Fruit fly (Drosophila melanogaster): ENCODE results near the gene Ocrl.

The Ocrl gene

dm6 chrX:1963591-1964216 is 40.9 kb downstream of the Ocrl start:
- no peak for TF ChIP-seq kay (GFP tag; ENCODE audit: borderline replicate concordance)
- peak; percentile 91 for TF ChIP-seq CG12768 (GFP tag; optimal IDR thresholded peaks at IDR 0.05)
- TF ChIP-seq Mnt (GFP tag; optimal IDR thresholded peaks at IDR 0.05) = peak; percentile 86
- peak; percentile 68 for TF ChIP-seq Clk (GFP tag; optimal IDR thresholded peaks at IDR 0.05)
- peak; percentile 94 for TF ChIP-seq bab1 (GFP tag; optimal IDR thresholded peaks at IDR 0.05)
- TF ChIP-seq CG5204 (GFP tag; optimal IDR thresholded peaks at IDR 0.05) = peak; percentile 77
- TF ChIP-seq pad (GFP tag; optimal IDR thresholded peaks at IDR 0.05) = peak; percentile 85
- peak; percentile 86 for TF ChIP-seq CG11617 (GFP tag; optimal IDR thresholded peaks at IDR 0.05)
- no peak for TF ChIP-seq cnc (optimal IDR thresholded peaks at IDR 0.05)
- peak; percentile 82 for TF ChIP-seq Crg-1 (GFP tag; optimal IDR thresholded peaks at IDR 0.05)
- TF ChIP-seq CG7045 (GFP tag; optimal IDR thresholded peaks at IDR 0.05) = peak; percentile 80
- TF ChIP-seq Hr96 (GFP tag; optimal IDR thresholded peaks at IDR 0.05) = peak; percentile 95
- peak; percentile 18 for TF ChIP-seq cic (GFP tag; optimal IDR thresholded peaks at IDR 0.05)
- peak; percentile 90 for TF ChIP-seq CG1620 (GFP tag; optimal IDR thresholded peaks at IDR 0.05)
- peak; percentile 93 for TF ChIP-seq CG7101 (tag; optimal IDR thresholded peaks at IDR 0.05)
- TF ChIP-seq ovo (GFP tag; optimal IDR thresholded peaks at IDR 0.05) = peak; percentile 55
- TF ChIP-seq CG14711 (tag; optimal IDR thresholded peaks at IDR 0.05) = peak; percentile 88
- TF ChIP-seq tj (GFP tag; optimal IDR thresholded peaks at IDR 0.05) = peak; percentile 91
- TF ChIP-seq toe (GFP tag; optimal IDR thresholded peaks at IDR 0.05) = peak; percentile 81
- peak; percentile 86 for TF ChIP-seq CG33017 (tag; optimal IDR thresholded peaks at IDR 0.05)

DNA sequence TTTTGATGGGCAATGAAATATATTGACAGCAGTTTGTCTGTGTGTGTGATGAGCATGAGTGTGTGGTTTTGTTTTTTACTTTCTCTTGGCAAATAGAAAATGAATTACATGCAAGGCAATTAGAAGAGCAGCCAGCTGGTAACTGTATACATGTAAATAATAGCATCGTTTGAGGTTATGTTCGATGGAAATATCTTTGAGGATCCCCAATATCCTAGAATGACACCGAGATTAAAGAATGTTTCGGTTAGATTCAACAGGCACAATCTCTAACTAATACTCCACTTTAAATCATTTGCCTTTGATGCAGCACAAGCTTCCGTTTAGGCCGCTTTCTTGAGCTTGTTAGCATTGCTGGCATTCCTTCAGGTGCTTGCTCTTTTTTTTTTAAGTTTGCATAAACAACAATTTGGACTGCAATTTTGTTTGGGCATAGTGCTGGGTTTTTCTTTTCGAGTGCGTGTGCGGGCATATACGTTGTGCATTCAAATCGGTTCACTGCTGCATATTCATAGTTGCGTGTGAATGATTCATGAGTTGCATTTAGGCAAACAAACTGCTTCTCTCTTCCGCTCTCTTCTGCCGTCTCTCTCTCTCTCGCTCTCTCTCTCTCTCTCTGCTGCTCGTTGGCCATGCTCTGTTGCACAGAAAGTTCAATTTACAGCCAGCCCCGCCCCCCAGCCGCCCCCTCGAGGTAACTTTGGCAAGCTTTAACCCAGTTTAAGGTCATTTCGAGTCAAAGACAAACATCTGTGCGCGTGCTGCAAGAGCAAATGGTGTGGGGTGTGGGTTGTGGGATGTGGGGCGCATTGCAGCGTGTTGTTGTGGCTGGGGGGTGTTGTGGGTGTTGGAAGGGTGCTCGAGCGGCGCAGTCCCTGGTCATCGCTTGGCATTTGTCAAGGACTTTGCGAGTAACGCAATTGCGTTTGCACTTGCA is 41.9 kb downstream of the Ocrl start:
- TF ChIP-seq Clk (GFP tag; optimal IDR thresholded peaks at IDR 0.05) = no peak
- TF ChIP-seq CG7101 (tag; optimal IDR thresholded peaks at IDR 0.05) = no peak
- TF ChIP-seq bab1 (GFP tag; optimal IDR thresholded peaks at IDR 0.05) = no peak
- no peak for TF ChIP-seq CG5204 (GFP tag; optimal IDR thresholded peaks at IDR 0.05)
- TF ChIP-seq Hr96 (GFP tag; optimal IDR thresholded peaks at IDR 0.05) = no peak
- TF ChIP-seq toe (GFP tag; optimal IDR thresholded peaks at IDR 0.05) = no peak
- TF ChIP-seq CG11617 (GFP tag; optimal IDR thresholded peaks at IDR 0.05) = no peak
- no peak for TF ChIP-seq tj (GFP tag; optimal IDR thresholded peaks at IDR 0.05)
- TF ChIP-seq kay (GFP tag; ENCODE audit: borderline replicate concordance) = no peak
- no peak for TF ChIP-seq pad (GFP tag; optimal IDR thresholded peaks at IDR 0.05)

DNA sequence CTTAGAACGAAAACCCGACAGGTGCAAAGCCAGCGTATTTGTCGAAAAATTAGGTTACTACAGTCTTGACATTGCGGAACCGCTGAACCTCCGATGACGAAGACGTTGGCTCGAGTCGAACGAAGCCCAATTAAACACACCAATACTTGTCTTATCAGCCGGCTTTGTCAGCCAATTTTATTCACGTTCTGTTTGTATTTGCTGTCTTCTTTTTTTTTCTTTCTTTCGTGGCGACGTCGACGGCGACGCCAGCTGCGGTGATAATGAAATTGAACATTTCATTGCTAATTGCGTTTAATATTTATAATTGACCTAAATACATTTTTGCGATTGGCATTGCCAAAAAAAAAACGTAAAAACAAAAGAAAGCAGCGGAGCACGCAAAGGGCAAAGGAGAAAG is 42.7 kb downstream of the Ocrl start:
- TF ChIP-seq pad (GFP tag; optimal IDR thresholded peaks at IDR 0.05) (no peak), tj (GFP tag; optimal IDR thresholded peaks at IDR 0.05) (peak; percentile 85), cic (GFP tag; optimal IDR thresholded peaks at IDR 0.05) (no peak), bab1 (GFP tag; optimal IDR thresholded peaks at IDR 0.05) (no peak), CG33017 (tag; optimal IDR thresholded peaks at IDR 0.05) (no peak), toe (GFP tag; optimal IDR thresholded peaks at IDR 0.05) (no peak), kay (GFP tag; ENCODE audit: borderline replicate concordance) (no peak), Crg-1 (GFP tag; optimal IDR thresholded peaks at IDR 0.05) (no peak)

- TF ChIP-seq tj (GFP tag; optimal IDR thresholded peaks at IDR 0.05) = peak; percentile 99
- no peak for TF ChIP-seq CG33017 (tag; optimal IDR thresholded peaks at IDR 0.05)
- TF ChIP-seq Hr96 (GFP tag; optimal IDR thresholded peaks at IDR 0.05) = no peak
- no peak for TF ChIP-seq ovo (GFP tag; optimal IDR thresholded peaks at IDR 0.05)
These were observed 43.4 kb downstream of the Ocrl start for dm6 chrX:1965979-1966778.

DNA sequence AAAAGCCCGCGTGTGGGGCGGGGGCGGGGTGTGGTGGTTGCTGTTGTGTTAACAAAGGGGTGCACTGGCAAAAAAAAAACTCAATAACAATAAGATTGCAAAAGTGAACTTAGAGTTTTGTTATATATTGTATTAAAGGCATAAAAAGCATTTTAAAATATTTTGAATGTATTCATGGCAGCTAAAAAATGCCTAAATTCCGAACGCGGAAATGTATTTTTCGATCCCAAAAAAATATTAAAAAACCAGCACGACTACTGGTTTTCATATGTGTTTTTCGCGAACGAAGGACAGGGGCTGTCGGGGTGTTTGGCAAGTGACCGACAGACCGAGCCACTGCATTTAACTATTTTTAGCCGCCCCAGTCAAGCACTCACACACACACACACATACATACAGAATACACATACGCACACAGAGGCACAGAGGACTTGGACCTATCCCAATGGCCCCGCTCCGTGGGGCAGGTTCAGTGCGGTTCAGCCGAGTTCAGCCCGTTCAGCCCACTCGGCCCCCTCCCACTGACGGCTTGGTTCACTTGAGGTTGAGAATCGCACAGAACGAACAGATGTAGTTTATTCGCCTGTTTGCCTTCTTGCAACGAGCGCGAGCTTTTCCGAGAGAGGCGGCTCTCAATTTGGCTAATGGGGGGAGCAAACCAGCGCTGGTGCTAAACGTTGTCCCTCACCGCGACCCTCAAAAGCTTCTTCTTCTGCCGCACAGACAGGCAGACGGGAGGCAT is 44.2 kb downstream of the Ocrl start:
- peak; percentile 62 for TF ChIP-seq tj (GFP tag; optimal IDR thresholded peaks at IDR 0.05)
- TF ChIP-seq CG33017 (tag; optimal IDR thresholded peaks at IDR 0.05) = no peak
- no peak for TF ChIP-seq CG5204 (GFP tag; optimal IDR thresholded peaks at IDR 0.05)
- no peak for TF ChIP-seq cnc (optimal IDR thresholded peaks at IDR 0.05)
- no peak for TF ChIP-seq CG7045 (GFP tag; optimal IDR thresholded peaks at IDR 0.05)
- TF ChIP-seq CG12768 (GFP tag; optimal IDR thresholded peaks at IDR 0.05) = no peak
- no peak for TF ChIP-seq CG14711 (tag; optimal IDR thresholded peaks at IDR 0.05)

dm6 chrX:1968152-1968551 is 45.4 kb downstream of the Ocrl start:
- no peak for TF ChIP-seq CG1620 (GFP tag; optimal IDR thresholded peaks at IDR 0.05)
- no peak for TF ChIP-seq CG7045 (GFP tag; optimal IDR thresholded peaks at IDR 0.05)
- TF ChIP-seq CG5204 (GFP tag; optimal IDR thresholded peaks at IDR 0.05) = no peak
- TF ChIP-seq ovo (GFP tag; optimal IDR thresholded peaks at IDR 0.05) = no peak
- no peak for TF ChIP-seq CG33017 (tag; optimal IDR thresholded peaks at IDR 0.05)
- no peak for TF ChIP-seq cic (GFP tag; optimal IDR thresholded peaks at IDR 0.05)
- TF ChIP-seq bab1 (GFP tag; optimal IDR thresholded peaks at IDR 0.05) = no peak
- no peak for TF ChIP-seq Hr96 (GFP tag; optimal IDR thresholded peaks at IDR 0.05)
- no peak for TF ChIP-seq Clk (GFP tag; optimal IDR thresholded peaks at IDR 0.05)
- no peak for TF ChIP-seq CG7101 (tag; optimal IDR thresholded peaks at IDR 0.05)
- no peak for TF ChIP-seq toe (GFP tag; optimal IDR thresholded peaks at IDR 0.05)
- TF ChIP-seq Mnt (GFP tag; optimal IDR thresholded peaks at IDR 0.05) = no peak
- no peak for TF ChIP-seq CG14711 (tag; optimal IDR thresholded peaks at IDR 0.05)
- TF ChIP-seq cnc (optimal IDR thresholded peaks at IDR 0.05) = no peak
- no peak for TF ChIP-seq pad (GFP tag; optimal IDR thresholded peaks at IDR 0.05)
- no peak for TF ChIP-seq CG11617 (GFP tag; optimal IDR thresholded peaks at IDR 0.05)
- TF ChIP-seq kay (GFP tag; ENCODE audit: borderline replicate concordance) = no peak
- TF ChIP-seq Crg-1 (GFP tag; optimal IDR thresholded peaks at IDR 0.05) = no peak
- no peak for TF ChIP-seq tj (GFP tag; optimal IDR thresholded peaks at IDR 0.05)
- no peak for TF ChIP-seq CG12768 (GFP tag; optimal IDR thresholded peaks at IDR 0.05)

Data from whole organism, adult.